Fruit fly (Drosophila melanogaster) whole organism: ENCODE data around the gene Slimp.

Experiments used
- Dll ChIP-seq: fragments of >200 bp; optimal IDR thresholded peaks from 2 replicates; lab custom pipeline; 2017
- EcR ChIP-seq, 2 experiments: fragments of >200 bp; optimal IDR thresholded peaks; 2 replicates each; lab custom pipeline; 2017; ENCODE audit warnings: missing biosample characterization in 2 of 2, missing genetic modification characterization in 2 of 2, missing genetic modification reagents in 2 of 2
- pan ChIP-seq: fragments of >200 bp; optimal IDR thresholded peaks from 2 replicates; lab custom pipeline; 2017
- psq ChIP-seq: fragments of >200 bp; optimal IDR thresholded peaks from 2 replicates; lab custom pipeline; 2017
- usp ChIP-seq: fragments of >200 bp; optimal IDR thresholded peaks from 2 replicates; lab custom pipeline; 2017; ENCODE audit warnings: missing biosample characterization, missing genetic modification characterization, mixed read lengths

dm6 chr3R:24099039-24100026, 49.4 kb downstream of the Slimp start:
- TF ChIP-seq usp (GFP tag; lab: Kevin White, UChicago) (no peak), pan (lab: Kevin White, UChicago) (peak; percentile 56), Dll (lab: Kevin White, UChicago) (no peak), EcR (GFP tag; optimal IDR thresholded peaks at IDR 0.05; lab: Kevin White, UChicago) (no peak), psq (no peak)
